Worm (Caenorhabditis elegans): ENCODE measurements around the gene rack-1.

- TF ChIP-seq aly-1 (tag; optimal IDR thresholded peaks at IDR 0.05) (no peak), tbx-37 (GFP tag; conservative IDR thresholded peaks at IDR 0.05) (no peak), ama-1 (optimal IDR thresholded peaks at IDR 0.05) (no peak), hmg-4 (GFP tag; optimal IDR thresholded peaks at IDR 0.05) (peak; percentile 79), flt-1 (GFP tag; IDR thresholded peaks at IDR 0.05) (no peak), F13C5.2 (tag; optimal IDR thresholded peaks at IDR 0.05) (no peak), scrt-1 (GFP tag; IDR thresholded peaks at IDR 0.05) (no peak), ceh-36 (tag; optimal IDR thresholded peaks at IDR 0.05) (peak; percentile 28), ceh-13 (GFP tag; optimal IDR thresholded peaks at IDR 0.05) (no peak), tra-4 (tag; optimal IDR thresholded peaks at IDR 0.05) (no peak), sea-1 (GFP tag; conservative IDR thresholded peaks at IDR 0.05) (no peak), B0310.2 (tag; optimal IDR thresholded peaks at IDR 0.05) (peak; percentile 45), hnd-1 (tag; optimal IDR thresholded peaks at IDR 0.05) (no peak)
Measured at ce11 chrIV:10174932-10175732, 1.3 kb upstream of the rack-1 start.

All from whole organism, early embryonic.